Fruit fly (Drosophila melanogaster) whole organism, embryonic: ENCODE data around the gene CG6830.

Experiments
- ATbp ChIP-seq: fragments of 200-800 bp; sonication (Bioruptor generic); optimal IDR thresholded peaks from 2 replicates; lab custom pipeline; 2017; ENCODE audit warnings: missing biosample characterization, mild to moderate bottlenecking, missing genetic modification characterization, missing genetic modification reagents
- Aef1 ChIP-seq: fragments of 200-800 bp; sonication (Bioruptor generic); IDR thresholded peaks from 3 replicates; pipeline ENCODE4 v1.3.6; 2022; ENCODE audit warnings: missing biosample characterization, missing genetic modification characterization
- Bgb ChIP-seq: fragments of 200-800 bp; sonication (Bioruptor generic); IDR thresholded peaks from 2 replicates; pipeline ENCODE4 v1.3.6; 2022; ENCODE audit warnings: missing biosample characterization, missing genetic modification characterization; ENCODE audit not compliant: partially characterized antibody
- CG1024 ChIP-seq: fragments of 200-800 bp; sonication (Bioruptor generic); IDR thresholded peaks from 2 replicates; pipeline ENCODE4 v1.3.6; 2022; ENCODE audit warnings: missing biosample characterization, missing genetic modification characterization
- CG11696 ChIP-seq: fragments of 200-800 bp; sonication (Bioruptor generic); IDR thresholded peaks from 2 replicates; pipeline ENCODE4 v1.3.6; 2022; ENCODE audit warnings: missing biosample characterization, missing genetic modification characterization
- CG12744 ChIP-seq: fragments of 200-800 bp; sonication (Bioruptor generic); optimal IDR thresholded peaks from 2 replicates; lab custom pipeline; 2016; ENCODE audit warnings: missing biosample characterization, missing genetic modification characterization
- CG13894 ChIP-seq: fragments of 200-800 bp; sonication (Bioruptor generic); optimal IDR thresholded peaks from 3 replicates; lab custom pipeline; 2018; ENCODE audit warnings: missing biosample characterization, mild to moderate bottlenecking, missing genetic modification characterization, moderate library complexity
- CG15269 ChIP-seq: fragments of 200-800 bp; sonication (Bioruptor generic); optimal IDR thresholded peaks from 2 replicates; lab custom pipeline; 2018; ENCODE audit warnings: missing biosample characterization, mild to moderate bottlenecking, missing genetic modification characterization, moderate library complexity
- CG17186 ChIP-seq: fragments of 200-800 bp; sonication (Bioruptor generic); optimal IDR thresholded peaks from 3 replicates; lab custom pipeline; 2017; ENCODE audit warnings: missing biosample characterization, missing genetic modification reagents, missing genetic modification characterization
- CG17385 ChIP-seq: fragments of 200-800 bp; sonication (Bioruptor generic); optimal IDR thresholded peaks from 3 replicates; lab custom pipeline; 2018; ENCODE audit warnings: missing biosample characterization, mild to moderate bottlenecking, missing genetic modification characterization
- CG17568 ChIP-seq: fragments of 200-800 bp; sonication (Bioruptor generic); optimal IDR thresholded peaks from 2 replicates; lab custom pipeline; 2018; ENCODE audit warnings: missing biosample characterization, mild to moderate bottlenecking, missing genetic modification characterization, moderate library complexity
- CG31441 ChIP-seq: fragments of 200-800 bp; sonication (Bioruptor generic); IDR thresholded peaks from 2 replicates; pipeline ENCODE4 v1.3.6; 2022; ENCODE audit warnings: missing biosample characterization, missing genetic modification characterization
- CG3407 ChIP-seq: fragments of 200-800 bp; sonication (Bioruptor generic); optimal IDR thresholded peaks from 2 replicates; lab custom pipeline; 2018; ENCODE audit warnings: missing biosample characterization, mild to moderate bottlenecking, missing genetic modification characterization
- CG4424 ChIP-seq: fragments of 200-800 bp; sonication (Bioruptor generic); optimal IDR thresholded peaks from 3 replicates; lab custom pipeline; 2016; ENCODE audit warnings: missing biosample characterization, missing genetic modification characterization
- CG4707 ChIP-seq: fragments of 200-800 bp; sonication (Bioruptor generic); optimal IDR thresholded peaks from 2 replicates; lab custom pipeline; 2018; ENCODE audit warnings: missing biosample characterization, mild to moderate bottlenecking, missing genetic modification characterization, moderate library complexity
- CG4820 ChIP-seq: fragments of 200-800 bp; sonication (Bioruptor generic); optimal IDR thresholded peaks from 3 replicates; lab custom pipeline; 2016; ENCODE audit warnings: missing biosample characterization, missing genetic modification characterization
- CG5180 ChIP-seq: fragments of 200-800 bp; sonication (Bioruptor generic); optimal IDR thresholded peaks from 3 replicates; lab custom pipeline; 2017; ENCODE audit warnings: missing biosample characterization, missing genetic modification characterization, mild to moderate bottlenecking, moderate library complexity, missing genetic modification reagents
- CG6813 ChIP-seq: fragments of 200-800 bp; sonication (Bioruptor generic); optimal IDR thresholded peaks from 2 replicates; lab custom pipeline; 2017; ENCODE audit warnings: missing biosample characterization, missing genetic modification characterization, mild to moderate bottlenecking, moderate library complexity, missing genetic modification reagents
- CG7271 ChIP-seq: fragments of 200-800 bp; sonication (Bioruptor generic); optimal IDR thresholded peaks from 2 replicates; lab custom pipeline; 2018; ENCODE audit warnings: missing biosample characterization, mild to moderate bottlenecking, missing genetic modification characterization, moderate library complexity
- CG9797 ChIP-seq: fragments of 200-800 bp; sonication (Bioruptor generic); optimal IDR thresholded peaks from 3 replicates; lab custom pipeline; 2018; ENCODE audit warnings: missing biosample characterization, mild to moderate bottlenecking, missing genetic modification characterization
- CoRest ChIP-seq: fragments of 200-800 bp; sonication (Bioruptor generic); optimal IDR thresholded peaks from 3 replicates; lab custom pipeline; 2018; ENCODE audit warnings: missing biosample characterization, mild to moderate bottlenecking, missing genetic modification characterization, moderate library complexity
- Dbx ChIP-seq: fragments of 200-800 bp; sonication (Bioruptor generic); IDR thresholded peaks from 3 replicates; pipeline ENCODE4 v1.3.6; 2022; ENCODE audit warnings: missing biosample characterization, missing genetic modification characterization
- Drgx ChIP-seq: fragments of 200-800 bp; sonication (Bioruptor generic); IDR thresholded peaks from 2 replicates; pipeline ENCODE4 v1.3.6; 2022; ENCODE audit warnings: missing biosample characterization, missing genetic modification characterization
- E2f2 ChIP-seq: fragments of 200-800 bp; sonication (Bioruptor generic); IDR thresholded peaks from 2 replicates; pipeline ENCODE4 v1.3.6; 2022; ENCODE audit warnings: missing biosample characterization, missing genetic modification characterization
- HLH54F ChIP-seq: fragments of 200-800 bp; sonication (Bioruptor generic); optimal IDR thresholded peaks from 3 replicates; lab custom pipeline; 2016; ENCODE audit warnings: missing biosample characterization, missing genetic modification characterization
- Hr3 ChIP-seq: fragments of 200-800 bp; sonication (Bioruptor generic); optimal IDR thresholded peaks from 3 replicates; lab custom pipeline; 2016; ENCODE audit warnings: missing biosample characterization, missing genetic modification characterization
- Mad ChIP-seq: fragments of 200-800 bp; sonication (Bioruptor generic); optimal IDR thresholded peaks from 2 replicates; lab custom pipeline; 2016; ENCODE audit warnings: missing biosample characterization, missing genetic modification characterization
- Mrtf ChIP-seq: fragments of 200-800 bp; sonication (Bioruptor generic); IDR thresholded peaks from 3 replicates; pipeline ENCODE4 v1.3.6; 2022; ENCODE audit warnings: missing biosample characterization, missing genetic modification characterization
- Trl ChIP-seq, 3 experiments: fragments of >200 bp in 2 of 3; fragments of 200-800 bp in 1 of 3; sonication (Bioruptor generic) in 1 of 3; optimal IDR thresholded peaks; 2 replicates in 1 of 3; 3 replicates in 2 of 3; lab custom pipeline; 2016 to 2017; ENCODE audit warnings: missing biosample characterization in 1 of 3, missing genetic modification characterization in 1 of 3
- bigmax ChIP-seq: fragments of 200-800 bp; sonication (Bioruptor generic); optimal IDR thresholded peaks from 2 replicates; lab custom pipeline; 2018; ENCODE audit warnings: missing biosample characterization, mild to moderate bottlenecking, missing genetic modification characterization
- crol ChIP-seq: fragments of 200-800 bp; sonication (Bioruptor generic); IDR thresholded peaks from 2 replicates; pipeline ENCODE4 v1.3.6; 2022; ENCODE audit warnings: missing biosample characterization, missing genetic modification characterization
- dpn ChIP-seq, 2 experiments: fragments of 200-800 bp; sonication (Bioruptor generic); optimal IDR thresholded peaks; 3 replicates each; lab custom pipeline; 2016; ENCODE audit warnings: missing biosample characterization in 2 of 2, missing genetic modification characterization in 2 of 2
- fd96Cb ChIP-seq: fragments of 200-800 bp; sonication (Bioruptor generic); optimal IDR thresholded peaks from 2 replicates; lab custom pipeline; 2018; ENCODE audit warnings: missing biosample characterization, mild to moderate bottlenecking, missing genetic modification characterization, moderate library complexity
- gfzf ChIP-seq: fragments of 200-800 bp; sonication (Bioruptor generic); optimal IDR thresholded peaks from 2 replicates; lab custom pipeline; 2016; ENCODE audit warnings: missing biosample characterization, mild to moderate bottlenecking, missing genetic modification characterization, moderate library complexity
- grau ChIP-seq: fragments of 200-800 bp; optimal IDR thresholded peaks from 3 replicates; lab custom pipeline; 2019; ENCODE audit warnings: missing biosample characterization, mild to moderate bottlenecking, missing genetic modification characterization, moderate library complexity
- insv ChIP-seq, 2 experiments: fragments of 200-800 bp; sonication (Bioruptor generic); optimal IDR thresholded peaks; 3 replicates each; lab custom pipeline; 2016 to 2018; ENCODE audit warnings: missing biosample characterization in 2 of 2, missing genetic modification characterization in 2 of 2
- kay ChIP-seq: fragments of 200-800 bp; sonication (Bioruptor generic); optimal IDR thresholded peaks from 2 replicates; lab custom pipeline; 2016; ENCODE audit warnings: missing biosample characterization, missing genetic modification characterization
- lab ChIP-seq: fragments of 200-800 bp; sonication (Bioruptor generic); optimal IDR thresholded peaks from 3 replicates; lab custom pipeline; 2017; ENCODE audit warnings: missing biosample characterization, missing genetic modification characterization, mild to moderate bottlenecking, moderate library complexity, missing genetic modification reagents
- nom ChIP-seq: fragments of 200-800 bp; sonication (Bioruptor generic); optimal IDR thresholded peaks from 2 replicates; lab custom pipeline; 2017; ENCODE audit warnings: missing biosample characterization, missing genetic modification characterization, mild to moderate bottlenecking, moderate library complexity, missing genetic modification reagents
- pfk ChIP-seq: fragments of 200-800 bp; sonication (Bioruptor generic); optimal IDR thresholded peaks from 2 replicates; lab custom pipeline; 2018; ENCODE audit warnings: missing biosample characterization, mild to moderate bottlenecking, missing genetic modification characterization, moderate library complexity
- pho ChIP-seq: fragments of 200-800 bp; sonication (Bioruptor generic); optimal IDR thresholded peaks from 2 replicates; lab custom pipeline; 2016; ENCODE audit warnings: missing biosample characterization, missing genetic modification characterization
- repo ChIP-seq: fragments of 200-800 bp; sonication (Bioruptor generic); optimal IDR thresholded peaks from 2 replicates; lab custom pipeline; 2016; ENCODE audit warnings: missing biosample characterization, missing genetic modification characterization
- rib ChIP-seq: fragments of 200-800 bp; sonication (Bioruptor generic); IDR thresholded peaks from 2 replicates; pipeline ENCODE4 v1.3.6; 2022; ENCODE audit warnings: missing biosample characterization, missing genetic modification characterization
- schlank ChIP-seq: fragments of 200-800 bp; sonication (Bioruptor generic); optimal IDR thresholded peaks from 2 replicates; lab custom pipeline; 2018; ENCODE audit warnings: missing biosample characterization, mild to moderate bottlenecking, missing genetic modification characterization
- scrt ChIP-seq: fragments of 200-800 bp; sonication (Bioruptor generic); optimal IDR thresholded peaks from 2 replicates; lab custom pipeline; 2018; ENCODE audit warnings: missing biosample characterization, mild to moderate bottlenecking, missing genetic modification characterization, moderate library complexity
- sd ChIP-seq: fragments of 200-800 bp; sonication (Bioruptor generic); optimal IDR thresholded peaks from 3 replicates; lab custom pipeline; 2018; ENCODE audit warnings: missing biosample characterization, mild to moderate bottlenecking, missing genetic modification characterization, moderate library complexity
- sob ChIP-seq: fragments of 200-800 bp; sonication (Bioruptor generic); IDR thresholded peaks from 2 replicates; pipeline ENCODE4 v1.3.6; 2022; ENCODE audit warnings: missing biosample characterization, missing genetic modification characterization
- tio ChIP-seq: fragments of 200-800 bp; sonication (Bioruptor generic); optimal IDR thresholded peaks from 2 replicates; lab custom pipeline; 2017; ENCODE audit warnings: missing biosample characterization, missing genetic modification characterization, inconsistent platforms
- tup ChIP-seq: fragments of 200-800 bp; sonication (Bioruptor generic); optimal IDR thresholded peaks from 2 replicates; lab custom pipeline; 2016; ENCODE audit warnings: missing biosample characterization, mild to moderate bottlenecking, missing genetic modification characterization, moderate library complexity
- vvl ChIP-seq: fragments of 200-800 bp; sonication (Bioruptor generic); IDR thresholded peaks from 2 replicates; pipeline ENCODE4 v1.3.6; 2022; ENCODE audit warnings: missing biosample characterization, missing genetic modification characterization
- wor ChIP-seq: fragments of 200-800 bp; sonication (Bioruptor generic); IDR thresholded peaks from 2 replicates; pipeline ENCODE4 v1.3.6; 2022; ENCODE audit warnings: missing biosample characterization, missing genetic modification characterization

The CG6830 gene

DNA sequence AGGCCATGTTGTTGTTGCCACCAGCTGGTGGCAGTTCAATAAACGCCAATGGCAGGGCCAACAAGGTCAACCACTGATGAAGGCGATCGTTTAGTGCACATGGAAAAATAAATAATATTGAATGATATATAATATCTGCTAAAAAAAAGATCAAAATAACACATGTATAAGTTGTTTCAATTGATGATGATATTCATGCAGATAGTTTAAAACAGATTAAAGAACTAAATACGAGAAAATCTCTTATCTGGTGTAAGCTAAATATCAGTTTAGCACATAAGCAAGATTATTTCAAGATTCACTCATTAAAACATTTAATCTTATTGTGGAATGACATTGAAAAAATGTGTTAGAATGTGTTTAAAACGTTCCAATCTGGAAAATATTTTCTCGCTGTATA, 20.7 kb downstream of the CG6830 start (continued):
- TF ChIP-seq CG31441 = peak; percentile 66
- TF ChIP-seq CG5180 (GFP tag; lab: Kevin White, UChicago) = peak; percentile 13
- TF ChIP-seq Trl (optimal IDR thresholded peaks at IDR 0.05; lab: Kevin White, UChicago) = no peak
- no peak for TF ChIP-seq Trl (GFP tag; optimal IDR thresholded peaks at IDR 0.05; lab: Kevin White, UChicago)
- no peak for TF ChIP-seq E2f2 (GFP tag; lab: Robert Waterston, UW)
- TF ChIP-seq CG11696 = no peak
- TF ChIP-seq insv (GFP tag; optimal IDR thresholded peaks at IDR 0.05; lab: Kevin White, UChicago) = no peak
- TF ChIP-seq Mad (GFP tag; lab: Kevin White, UChicago) = no peak
- no peak for TF ChIP-seq Bgb (GFP tag; lab: Robert Waterston, UW)
- TF ChIP-seq CG15269 = peak; percentile 71
- no peak for TF ChIP-seq CG3407 (GFP tag; lab: Kevin White, UChicago)
- no peak for TF ChIP-seq CG9797 (GFP tag; lab: Kevin White, UChicago)
- no peak for TF ChIP-seq nom (GFP tag; lab: Kevin White, UChicago)
- TF ChIP-seq CG4820 = peak; percentile 23
- TF ChIP-seq Drgx (GFP tag; lab: Robert Waterston, UW) = no peak
- TF ChIP-seq dpn (GFP tag; optimal IDR thresholded peaks at IDR 0.05; lab: Kevin White, UChicago) = no peak
- no peak for TF ChIP-seq bigmax (GFP tag; lab: Kevin White, UChicago)
- TF ChIP-seq CG17568 (GFP tag; lab: Kevin White, UChicago) = no peak
- TF ChIP-seq CG7271 = no peak
- TF ChIP-seq CG6813 (GFP tag; lab: Kevin White, UChicago) = no peak
- TF ChIP-seq CG17385 = peak; percentile 31
- 0 out of 3 replicates have a peak, but pooled peaks have one; percentile 22 for TF ChIP-seq Mrtf (GFP tag; lab: Robert Waterston, UW)
- no peak for TF ChIP-seq CG1024 (GFP tag; lab: Robert Waterston, UW)
- TF ChIP-seq CG12744 (GFP tag; lab: Kevin White, UChicago) = no peak
- no peak for TF ChIP-seq scrt (GFP tag; lab: Kevin White, UChicago)
- no peak for TF ChIP-seq sob (GFP tag; lab: Robert Waterston, UW)
- TF ChIP-seq gfzf = no peak
- TF ChIP-seq kay (GFP tag; lab: Kevin White, UChicago) = no peak
- TF ChIP-seq wor (GFP tag; lab: Robert Waterston, UW) = no peak
- no peak for TF ChIP-seq HLH54F
- TF ChIP-seq repo = no peak
- TF ChIP-seq rib (GFP tag; lab: Robert Waterston, UW) = no peak
- no peak for TF ChIP-seq pho
- peak; percentile 39 for TF ChIP-seq CG4424 (GFP tag; lab: Kevin White, UChicago)
- TF ChIP-seq CoRest = peak; percentile 64
- TF ChIP-seq CG4707 = no peak
- no peak for TF ChIP-seq crol (GFP tag; lab: Robert Waterston, UW)
- TF ChIP-seq vvl (GFP tag; lab: Robert Waterston, UW) = no peak
- no peak for TF ChIP-seq schlank (tag; lab: Kevin White, UChicago)
- TF ChIP-seq Aef1 (GFP tag; lab: Robert Waterston, UW) = no peak
- peak; percentile 48 for TF ChIP-seq lab (GFP tag; lab: Kevin White, UChicago)
- TF ChIP-seq grau = peak; percentile 62
- no peak for TF ChIP-seq CG13894 (tag; lab: Kevin White, UChicago)
- TF ChIP-seq pfk = no peak
- peak; percentile 56 for TF ChIP-seq fd96Cb
- peak; percentile 20 for TF ChIP-seq Hr3 (GFP tag; lab: Kevin White, UChicago)
- no peak for TF ChIP-seq tio (GFP tag; lab: Kevin White, UChicago)
- TF ChIP-seq CG17186 (GFP tag; lab: Kevin White, UChicago) = no peak
- TF ChIP-seq tup = no peak
- peak; percentile 29 for TF ChIP-seq ATbp (GFP tag; lab: Kevin White, UChicago)
- TF ChIP-seq sd = peak; percentile 66
- no peak for TF ChIP-seq Dbx (GFP tag; lab: Robert Waterston, UW)
